Fruit fly (Drosophila melanogaster): ENCODE data around the gene CG7573.
A peak's percentile ranks its signal among the peaks of the same experiment; 100 is the strongest.

CG7573 gene

DNA sequence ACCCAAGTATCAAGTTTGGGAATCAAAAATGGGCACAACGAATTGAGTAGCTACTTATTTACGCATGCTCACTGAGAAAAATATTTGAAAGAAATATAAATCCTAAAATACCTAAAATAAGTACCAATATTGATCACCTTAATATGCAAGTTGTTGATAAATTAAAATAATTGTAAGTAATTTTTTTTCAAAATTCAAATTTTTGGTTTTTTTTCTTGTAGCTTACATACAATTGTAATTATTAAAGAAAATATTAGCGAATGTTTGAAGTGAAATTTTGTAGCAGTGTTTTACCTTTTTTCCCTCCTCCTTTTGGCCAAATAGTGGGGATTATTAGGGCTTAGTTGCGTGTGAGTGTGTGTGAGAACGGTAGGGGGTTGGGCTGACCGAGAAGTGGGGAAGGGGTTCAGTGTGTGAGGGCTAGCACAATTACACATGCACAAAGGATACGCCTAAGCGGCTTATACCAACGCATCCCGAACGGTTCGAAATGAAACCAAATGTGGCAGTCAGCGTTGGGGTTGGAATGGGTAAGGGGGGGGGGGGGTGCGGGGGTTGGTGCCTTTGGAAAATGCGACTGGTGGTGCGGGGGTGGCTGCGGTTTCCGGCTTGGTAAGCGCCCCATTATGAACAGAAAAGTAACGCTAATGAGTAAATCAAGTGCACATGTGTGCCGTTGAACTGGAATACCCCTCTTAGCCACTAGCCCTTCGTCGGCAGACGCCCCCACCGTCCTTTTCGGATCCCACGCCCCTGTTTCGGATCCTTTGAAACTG is 1.6 kb upstream of the CG7573 start:
- TF ChIP-seq CG17806 (tag; optimal IDR thresholded peaks at IDR 0.05) (no peak), CG8159 (tag; optimal IDR thresholded peaks at IDR 0.05) (peak; percentile 5)

dm6 chr3L:11310728-11311127 is 819 bp upstream of the CG7573 start:
- peak; percentile 15 for TF ChIP-seq CG14655 (GFP tag; optimal IDR thresholded peaks at IDR 0.05)
- TF ChIP-seq D1 (tag; optimal IDR thresholded peaks at IDR 0.05), result no peak
- TF ChIP-seq Pif1B (GFP tag; optimal IDR thresholded peaks at IDR 0.05), result no peak
- no peak for TF ChIP-seq rn (GFP tag; IDR thresholded peaks at IDR 0.05)
- TF ChIP-seq CG34367 (tag; optimal IDR thresholded peaks at IDR 0.05), result no peak
- TF ChIP-seq Ets98B (GFP tag; IDR thresholded peaks at IDR 0.05), result no peak
- no peak for TF ChIP-seq Snoo (tag; optimal IDR thresholded peaks at IDR 0.05)
- no peak for TF ChIP-seq CG12605 (GFP tag; IDR thresholded peaks at IDR 0.05)
- peak; percentile 43 for TF ChIP-seq CG9948 (tag; optimal IDR thresholded peaks at IDR 0.05)
- no peak for TF ChIP-seq CG15710 (tag; optimal IDR thresholded peaks at IDR 0.05)
- no peak for TF ChIP-seq CG8301 (tag; optimal IDR thresholded peaks at IDR 0.05)
- no peak for TF ChIP-seq CG10348 (GFP tag; IDR thresholded peaks at IDR 0.05)
- no peak for TF ChIP-seq fd96Ca (GFP tag; IDR thresholded peaks at IDR 0.05)
- no peak for TF ChIP-seq CG32121 (GFP tag; IDR thresholded peaks at IDR 0.05)
- TF ChIP-seq Pif1A (GFP tag; optimal IDR thresholded peaks at IDR 0.05), result no peak
- no peak for TF ChIP-seq gl (tag; optimal IDR thresholded peaks at IDR 0.05)
- no peak for TF ChIP-seq EcR (GFP tag; optimal IDR thresholded peaks at IDR 0.05)
- TF ChIP-seq CG8159 (tag; optimal IDR thresholded peaks at IDR 0.05), result peak; percentile 20
- TF ChIP-seq CG4496 (GFP tag; IDR thresholded peaks at IDR 0.05), result no peak

dm6 chr3L:11312698-11313097 is 1.2 kb downstream of the CG7573 start:
- TF ChIP-seq CG13204 (GFP tag; optimal IDR thresholded peaks at IDR 0.05) (no peak), CG8159 (tag; optimal IDR thresholded peaks at IDR 0.05) (no peak), CG9948 (tag; optimal IDR thresholded peaks at IDR 0.05) (no peak), Snoo (tag; optimal IDR thresholded peaks at IDR 0.05) (no peak), gl (tag; optimal IDR thresholded peaks at IDR 0.05) (no peak), CG15710 (tag; optimal IDR thresholded peaks at IDR 0.05) (no peak), CG8301 (tag; optimal IDR thresholded peaks at IDR 0.05) (no peak), Ets98B (GFP tag; IDR thresholded peaks at IDR 0.05) (no peak), CG12605 (GFP tag; IDR thresholded peaks at IDR 0.05) (no peak), rn (GFP tag; IDR thresholded peaks at IDR 0.05) (no peak), fd96Ca (GFP tag; IDR thresholded peaks at IDR 0.05) (no peak), D1 (tag; optimal IDR thresholded peaks at IDR 0.05) (no peak), Pif1B (GFP tag; optimal IDR thresholded peaks at IDR 0.05) (no peak), CG17806 (tag; optimal IDR thresholded peaks at IDR 0.05) (no peak), CG14655 (GFP tag; optimal IDR thresholded peaks at IDR 0.05) (no peak)

DNA sequence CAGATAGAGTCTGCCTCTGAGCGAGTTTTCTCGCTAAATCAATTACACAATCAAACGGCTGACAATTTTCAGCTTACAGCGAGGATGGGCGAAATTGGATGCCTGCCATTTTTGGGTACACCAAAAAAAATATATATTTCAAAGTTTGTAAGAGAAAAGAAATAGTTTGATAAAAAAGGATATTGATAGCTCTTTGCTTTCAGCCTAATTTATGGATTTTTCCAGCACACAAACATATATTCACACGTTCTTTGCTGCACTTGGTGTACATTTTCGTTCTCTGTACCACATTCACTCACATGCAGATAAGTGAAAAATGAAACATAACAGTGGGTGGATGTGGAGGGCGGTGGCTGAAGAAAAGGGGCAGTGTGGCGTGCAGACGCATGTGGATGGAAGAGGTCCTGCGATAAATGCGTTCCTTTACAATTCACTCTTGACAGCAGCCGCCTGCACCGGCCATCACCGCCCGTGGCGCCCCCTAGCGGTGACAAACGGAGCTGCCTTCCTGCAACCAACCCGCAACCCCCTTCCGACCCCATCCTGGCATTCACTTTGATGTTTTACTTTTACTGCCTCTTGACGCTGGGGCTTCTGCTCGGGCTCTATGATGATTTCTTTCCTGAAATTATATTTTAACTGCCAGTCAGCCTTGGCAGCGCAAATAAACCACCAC is 3.5 kb downstream of the CG7573 start:
- TF ChIP-seq Pif1B (GFP tag; optimal IDR thresholded peaks at IDR 0.05) (no peak), CG34367 (tag; optimal IDR thresholded peaks at IDR 0.05) (no peak), Snoo (tag; optimal IDR thresholded peaks at IDR 0.05) (peak; percentile 2), Ets98B (GFP tag; IDR thresholded peaks at IDR 0.05) (no peak), rn (GFP tag; IDR thresholded peaks at IDR 0.05) (0 out of 2 replicates have a peak, but pooled peaks have one; percentile 9), CG8159 (tag; optimal IDR thresholded peaks at IDR 0.05) (peak; percentile 31), D1 (tag; optimal IDR thresholded peaks at IDR 0.05) (no peak), CG8301 (tag; optimal IDR thresholded peaks at IDR 0.05) (no peak), gl (tag; optimal IDR thresholded peaks at IDR 0.05) (no peak), CG12605 (GFP tag; IDR thresholded peaks at IDR 0.05) (no peak), CG4496 (GFP tag; IDR thresholded peaks at IDR 0.05) (no peak), CG15710 (tag; optimal IDR thresholded peaks at IDR 0.05) (no peak), CG13204 (GFP tag; optimal IDR thresholded peaks at IDR 0.05) (no peak), CG32121 (GFP tag; IDR thresholded peaks at IDR 0.05) (no peak), CG9948 (tag; optimal IDR thresholded peaks at IDR 0.05) (no peak), Pif1A (GFP tag; optimal IDR thresholded peaks at IDR 0.05) (no peak), EcR (GFP tag; optimal IDR thresholded peaks at IDR 0.05) (no peak), CG10348 (GFP tag; IDR thresholded peaks at IDR 0.05) (no peak), CG14655 (GFP tag; optimal IDR thresholded peaks at IDR 0.05) (peak; percentile 11), CG17806 (tag; optimal IDR thresholded peaks at IDR 0.05) (no peak), fd96Ca (GFP tag; IDR thresholded peaks at IDR 0.05) (0 out of 3 replicates have a peak, but pooled peaks have one; percentile 15)

DNA sequence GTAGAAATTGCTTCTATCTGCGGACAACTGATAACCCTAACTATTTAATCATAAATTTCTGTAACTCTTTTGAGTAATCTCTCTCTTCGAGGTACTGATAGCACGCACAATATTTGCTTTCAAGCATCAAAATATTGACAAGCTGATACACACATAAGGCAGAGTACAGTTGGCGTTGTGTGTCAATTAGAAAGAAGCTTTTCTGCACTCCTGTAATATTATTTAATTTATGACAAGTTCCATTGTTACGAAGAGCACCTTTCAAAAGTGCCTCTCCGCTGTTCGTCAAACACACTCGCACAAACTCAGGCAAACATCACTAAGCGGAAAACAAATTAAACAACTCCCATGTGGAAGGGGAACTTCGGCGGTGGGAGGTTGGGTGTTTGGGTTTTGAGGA is 5.9 kb downstream of the CG7573 start:
- TF ChIP-seq CG4496 (GFP tag; IDR thresholded peaks at IDR 0.05), result 0 out of 3 replicates have a peak, but pooled peaks have one; percentile 21
- TF ChIP-seq CG34367 (tag; optimal IDR thresholded peaks at IDR 0.05), result no peak
- TF ChIP-seq CG12605 (GFP tag; IDR thresholded peaks at IDR 0.05), result no peak

- peak; percentile 87 for TF ChIP-seq Pif1A (GFP tag; optimal IDR thresholded peaks at IDR 0.05)
- TF ChIP-seq CG8159 (tag; optimal IDR thresholded peaks at IDR 0.05), result peak; percentile 67
- TF ChIP-seq Snoo (tag; optimal IDR thresholded peaks at IDR 0.05), result peak; percentile 92
- TF ChIP-seq CG4496 (GFP tag; IDR thresholded peaks at IDR 0.05), result peak; percentile 91
- peak; percentile 81 for TF ChIP-seq Pif1B (GFP tag; optimal IDR thresholded peaks at IDR 0.05)
- TF ChIP-seq D1 (tag; optimal IDR thresholded peaks at IDR 0.05), result no peak
- TF ChIP-seq CG32121 (GFP tag; IDR thresholded peaks at IDR 0.05), result peak; percentile 82
- peak; percentile 60 for TF ChIP-seq CG9948 (tag; optimal IDR thresholded peaks at IDR 0.05)
- peak; percentile 66; the same call in 1 of the 2 replicates for TF ChIP-seq rn (GFP tag; IDR thresholded peaks at IDR 0.05)
- peak; percentile 80 for TF ChIP-seq fd96Ca (GFP tag; IDR thresholded peaks at IDR 0.05)
- no peak for TF ChIP-seq CG13204 (GFP tag; optimal IDR thresholded peaks at IDR 0.05)
- TF ChIP-seq gl (tag; optimal IDR thresholded peaks at IDR 0.05), result peak; percentile 5
- peak; percentile 75 for TF ChIP-seq CG14655 (GFP tag; optimal IDR thresholded peaks at IDR 0.05)
- peak; percentile 71 for TF ChIP-seq CG8301 (tag; optimal IDR thresholded peaks at IDR 0.05)
- peak; percentile 69 for TF ChIP-seq CG34367 (tag; optimal IDR thresholded peaks at IDR 0.05)
- TF ChIP-seq CG12605 (GFP tag; IDR thresholded peaks at IDR 0.05), result peak; percentile 87
- no peak for TF ChIP-seq CG10348 (GFP tag; IDR thresholded peaks at IDR 0.05)
- peak; percentile 70 for TF ChIP-seq CG15710 (tag; optimal IDR thresholded peaks at IDR 0.05)
- no peak for TF ChIP-seq EcR (GFP tag; optimal IDR thresholded peaks at IDR 0.05)
- TF ChIP-seq CG17806 (tag; optimal IDR thresholded peaks at IDR 0.05), result peak; percentile 71
- peak; percentile 77 for TF ChIP-seq Ets98B (GFP tag; IDR thresholded peaks at IDR 0.05)
Observed at dm6 chr3L:11318532-11319170, 7.1 kb downstream of the CG7573 start.
